Fruit fly (Drosophila melanogaster) whole organism, embryonic: ENCODE measurements around the gene CG10477.

Experiments
- Abd-B ChIP-seq: fragments of 200-800 bp; sonication (Bioruptor generic); optimal IDR thresholded peaks from 2 replicates; lab custom pipeline; 2018; ENCODE audit warnings: missing biosample characterization, mild to moderate bottlenecking, missing genetic modification characterization, moderate library complexity
- Ada2b ChIP-seq: fragments of 200-800 bp; sonication (Bioruptor generic); IDR thresholded peaks from 2 replicates; pipeline ENCODE4 v1.3.6; 2022; ENCODE audit warnings: missing biosample characterization, missing genetic modification characterization
- Antp ChIP-seq: fragments of 200-800 bp; sonication (Bioruptor generic); optimal IDR thresholded peaks from 3 replicates; lab custom pipeline; 2016; ENCODE audit warnings: missing biosample characterization, missing genetic modification characterization
- Bteb2 ChIP-seq: fragments of 200-800 bp; sonication (Bioruptor generic); optimal IDR thresholded peaks from 2 replicates; lab custom pipeline; 2016; ENCODE audit warnings: missing biosample characterization, missing genetic modification characterization
- CG10565 ChIP-seq: fragments of 200-800 bp; sonication (Bioruptor generic); optimal IDR thresholded peaks from 3 replicates; lab custom pipeline; 2016; ENCODE audit warnings: missing biosample characterization, mild to moderate bottlenecking, missing genetic modification characterization
- CG11085 ChIP-seq: fragments of 200-800 bp; sonication (Bioruptor generic); IDR thresholded peaks from 2 replicates; pipeline ENCODE4 v1.3.6; 2022; ENCODE audit warnings: missing biosample characterization, missing genetic modification characterization
- CG11093 ChIP-seq: fragments of 200-800 bp; sonication (Bioruptor generic); IDR thresholded peaks from 3 replicates; pipeline ENCODE4 v1.3.6; 2022; ENCODE audit warnings: missing biosample characterization, missing genetic modification characterization
- CG11723 ChIP-seq: fragments of 200-800 bp; sonication (Bioruptor generic); optimal IDR thresholded peaks from 2 replicates; lab custom pipeline; 2017; ENCODE audit warnings: missing biosample characterization, mild to moderate bottlenecking, missing genetic modification characterization
- CG12391 ChIP-seq: fragments of 200-800 bp; sonication (Bioruptor generic); optimal IDR thresholded peaks from 3 replicates; lab custom pipeline; 2018; ENCODE audit warnings: missing biosample characterization, mild to moderate bottlenecking, missing genetic modification characterization, moderate library complexity
- CG12659 ChIP-seq: fragments of 200-800 bp; sonication (Bioruptor generic); optimal IDR thresholded peaks from 3 replicates; lab custom pipeline; 2017; ENCODE audit warnings: mild to moderate bottlenecking, missing biosample characterization, missing genetic modification reagents, missing genetic modification characterization
- CG14965 ChIP-seq: fragments of 200-800 bp; sonication (Bioruptor generic); optimal IDR thresholded peaks from 2 replicates; lab custom pipeline; 2016; ENCODE audit warnings: missing biosample characterization, missing genetic modification characterization, borderline replicate concordance
- CG15479 ChIP-seq: fragments of 200-800 bp; sonication (Bioruptor generic); optimal IDR thresholded peaks from 3 replicates; lab custom pipeline; 2019; ENCODE audit warnings: missing biosample characterization, mild to moderate bottlenecking, missing genetic modification characterization, moderate library complexity
- CG16863 ChIP-seq: fragments of 200-800 bp; sonication (Bioruptor generic); optimal IDR thresholded peaks from 3 replicates; lab custom pipeline; 2016; ENCODE audit warnings: missing biosample characterization, missing genetic modification characterization
- CG17912 ChIP-seq: fragments of 200-800 bp; sonication (Bioruptor generic); optimal IDR thresholded peaks from 2 replicates; lab custom pipeline; 2018; ENCODE audit warnings: missing biosample characterization, mild to moderate bottlenecking, missing genetic modification characterization
- CG2199 ChIP-seq: fragments of 200-800 bp; sonication (Bioruptor generic); IDR thresholded peaks from 3 replicates; pipeline ENCODE4 v1.3.6; 2022; ENCODE audit warnings: missing biosample characterization, missing genetic modification characterization
- CG2202 ChIP-seq: fragments of 200-800 bp; sonication (Bioruptor generic); optimal IDR thresholded peaks from 2 replicates; lab custom pipeline; 2018; ENCODE audit warnings: missing biosample characterization, mild to moderate bottlenecking, missing genetic modification characterization
- CG30403 ChIP-seq: fragments of 200-800 bp; sonication (Bioruptor generic); optimal IDR thresholded peaks from 3 replicates; lab custom pipeline; 2016; ENCODE audit warnings: missing biosample characterization, missing genetic modification characterization
- CG31365 ChIP-seq: fragments of 200-800 bp; sonication (Bioruptor generic); optimal IDR thresholded peaks from 2 replicates; lab custom pipeline; 2018; ENCODE audit warnings: missing biosample characterization, mild to moderate bottlenecking, missing genetic modification characterization
- CG32772 ChIP-seq: fragments of 200-800 bp; sonication (Bioruptor generic); IDR thresholded peaks from 2 replicates; pipeline ENCODE4 v1.3.6; 2022; ENCODE audit warnings: missing biosample characterization, missing genetic modification characterization
- CG3995 ChIP-seq: fragments of 200-800 bp; sonication (Bioruptor generic); optimal IDR thresholded peaks from 3 replicates; lab custom pipeline; 2016; ENCODE audit warnings: missing biosample characterization, missing genetic modification characterization
- CG4328 ChIP-seq: fragments of 200-800 bp; sonication (Bioruptor generic); optimal IDR thresholded peaks from 3 replicates; lab custom pipeline; 2017; ENCODE audit warnings: missing biosample characterization, missing genetic modification reagents, missing genetic modification characterization
- CG6689 ChIP-seq: fragments of 200-800 bp; sonication (Bioruptor generic); IDR thresholded peaks from 2 replicates; pipeline ENCODE4 v1.3.6; 2022; ENCODE audit warnings: missing biosample characterization, missing genetic modification characterization
- CG7987 ChIP-seq: fragments of 200-800 bp; sonication (Bioruptor generic); optimal IDR thresholded peaks from 2 replicates; lab custom pipeline; 2018; ENCODE audit warnings: missing biosample characterization, mild to moderate bottlenecking, missing genetic modification characterization, moderate library complexity
- CG8924 ChIP-seq: fragments of 200-800 bp; optimal IDR thresholded peaks from 3 replicates; lab custom pipeline; 2019; ENCODE audit warnings: missing biosample characterization, mild to moderate bottlenecking, missing genetic modification characterization, moderate library complexity
- CG9817 ChIP-seq: fragments of 200-800 bp; sonication (Bioruptor generic); optimal IDR thresholded peaks from 2 replicates; lab custom pipeline; 2018; ENCODE audit warnings: missing biosample characterization, mild to moderate bottlenecking, missing genetic modification characterization, moderate library complexity
- Dbx ChIP-seq: fragments of 200-800 bp; sonication (Bioruptor generic); IDR thresholded peaks from 3 replicates; pipeline ENCODE4 v1.3.6; 2022; ENCODE audit warnings: missing biosample characterization, missing genetic modification characterization
- Elba2 ChIP-seq: fragments of 200-800 bp; sonication (Bioruptor generic); optimal IDR thresholded peaks from 3 replicates; lab custom pipeline; 2016; ENCODE audit warnings: missing biosample characterization, missing genetic modification characterization
- Ets65A ChIP-seq: fragments of 200-800 bp; sonication (Bioruptor generic); peaks from one replicate; lab custom pipeline; 2016; ENCODE audit warnings: missing biosample characterization, missing genetic modification characterization
- Gsc ChIP-seq: fragments of 200-800 bp; sonication (Bioruptor generic); IDR thresholded peaks from 2 replicates; pipeline ENCODE4 v1.3.6; 2022; ENCODE audit warnings: missing biosample characterization, missing genetic modification characterization
- HmgZ ChIP-seq: fragments of 200-800 bp; sonication (Bioruptor generic); optimal IDR thresholded peaks from 2 replicates; lab custom pipeline; 2018; ENCODE audit warnings: missing biosample characterization, mild to moderate bottlenecking, missing genetic modification characterization
- Hr3 ChIP-seq: fragments of 200-800 bp; sonication (Bioruptor generic); optimal IDR thresholded peaks from 3 replicates; lab custom pipeline; 2016; ENCODE audit warnings: missing biosample characterization, missing genetic modification characterization
- Jarid2 ChIP-seq: fragments of 200-800 bp; sonication (Bioruptor generic); optimal IDR thresholded peaks from 3 replicates; lab custom pipeline; 2017; ENCODE audit warnings: mild to moderate bottlenecking, missing biosample characterization, missing genetic modification reagents, missing genetic modification characterization
- MBD-R2 ChIP-seq: fragments of 200-800 bp; sonication (Bioruptor generic); IDR thresholded peaks from 2 replicates; pipeline ENCODE4 v1.3.6; 2022; ENCODE audit warnings: missing biosample characterization, missing genetic modification characterization
- MESR4 ChIP-seq: fragments of 200-800 bp; sonication (Bioruptor generic); optimal IDR thresholded peaks from 2 replicates; lab custom pipeline; 2018; ENCODE audit warnings: missing biosample characterization, mild to moderate bottlenecking, missing genetic modification characterization, moderate library complexity
- PHDP ChIP-seq: fragments of 200-800 bp; sonication (Bioruptor generic); optimal IDR thresholded peaks from 3 replicates; lab custom pipeline; 2018; ENCODE audit warnings: missing biosample characterization, mild to moderate bottlenecking, missing genetic modification characterization, moderate library complexity
- Scr ChIP-seq: fragments of 200-800 bp; sonication (Bioruptor generic); IDR thresholded peaks from 2 replicates; pipeline ENCODE4 v1.3.6; 2022; ENCODE audit warnings: missing biosample characterization, missing genetic modification characterization; ENCODE audit not compliant: partially characterized antibody
- chn ChIP-seq: fragments of 200-800 bp; sonication (Bioruptor generic); optimal IDR thresholded peaks from 2 replicates; lab custom pipeline; 2016; ENCODE audit warnings: missing biosample characterization, missing genetic modification characterization
- ewg ChIP-seq: fragments of 200-800 bp; sonication (Bioruptor generic); optimal IDR thresholded peaks from 3 replicates; lab custom pipeline; 2017; ENCODE audit warnings: mild to moderate bottlenecking, missing biosample characterization, missing genetic modification reagents, missing genetic modification characterization
- fd64A ChIP-seq: fragments of 200-800 bp; sonication (Bioruptor generic); optimal IDR thresholded peaks from 3 replicates; lab custom pipeline; 2018; ENCODE audit warnings: missing biosample characterization, mild to moderate bottlenecking, missing genetic modification characterization
- gsb ChIP-seq: fragments of 200-800 bp; sonication (Bioruptor generic); IDR thresholded peaks from 2 replicates; pipeline ENCODE4 v1.3.6; 2022; ENCODE audit warnings: missing biosample characterization, missing genetic modification characterization
- gsb-n ChIP-seq: fragments of 200-800 bp; sonication (Bioruptor generic); optimal IDR thresholded peaks from 3 replicates; lab custom pipeline; 2018; ENCODE audit warnings: missing biosample characterization, mild to moderate bottlenecking, missing genetic modification characterization
- kni ChIP-seq: fragments of 200-800 bp; sonication (Bioruptor generic); optimal IDR thresholded peaks from 3 replicates; lab custom pipeline; 2017; ENCODE audit warnings: mild to moderate bottlenecking, missing biosample characterization, missing genetic modification reagents, missing genetic modification characterization
- mam ChIP-seq: fragments of 200-800 bp; sonication (Bioruptor generic); optimal IDR thresholded peaks from 3 replicates; lab custom pipeline; 2016; ENCODE audit warnings: missing biosample characterization, missing genetic modification characterization
- mirr ChIP-seq: fragments of 200-800 bp; sonication (Bioruptor generic); optimal IDR thresholded peaks from 3 replicates; lab custom pipeline; 2018; ENCODE audit warnings: missing biosample characterization, mild to moderate bottlenecking, missing genetic modification characterization
- pnt ChIP-seq: fragments of 200-800 bp; sonication (Bioruptor generic); optimal IDR thresholded peaks from 3 replicates; lab custom pipeline; 2016; ENCODE audit warnings: missing biosample characterization, missing genetic modification characterization
- ranshi ChIP-seq: fragments of 200-800 bp; sonication (Bioruptor generic); IDR thresholded peaks from 2 replicates; pipeline ENCODE4 v1.3.6; 2022; ENCODE audit warnings: missing biosample characterization, missing genetic modification characterization
- sr ChIP-seq: fragments of 200-800 bp; sonication (Bioruptor generic); IDR thresholded peaks from 3 replicates; pipeline ENCODE4 v1.3.6; 2022; ENCODE audit warnings: missing biosample characterization, missing genetic modification characterization
- ssp ChIP-seq: fragments of 200-800 bp; sonication (Bioruptor generic); IDR thresholded peaks from 2 replicates; pipeline ENCODE4 v1.3.6; 2022; ENCODE audit warnings: missing biosample characterization, missing genetic modification characterization
- stwl ChIP-seq: fragments of 200-800 bp; sonication (Bioruptor generic); optimal IDR thresholded peaks from 3 replicates; lab custom pipeline; 2018; ENCODE audit warnings: missing biosample characterization, mild to moderate bottlenecking, missing genetic modification characterization, moderate library complexity
- ttk ChIP-seq: fragments of 200-800 bp; sonication (Bioruptor generic); IDR thresholded peaks from 2 replicates; pipeline ENCODE4 v2.1.2; 2022; ENCODE audit warnings: missing biosample characterization, missing genetic modification characterization

CG10477 gene

dm6 chr3L:6071454-6072189, 37.2 kb upstream of the CG10477 start, which contains the start of gene CG6602 (continued):
- TF ChIP-seq CG10565 (no peak), ttk (GFP tag; lab: Robert Waterston, UW) (peak; percentile 76), Abd-B (peak; percentile 18), ewg (GFP tag; lab: Kevin White, UChicago) (peak; percentile 55), CG32772 (peak; percentile 58), CG12659 (peak; percentile 56), fd64A (GFP tag; lab: Kevin White, UChicago) (no peak), MBD-R2 (GFP tag; lab: Robert Waterston, UW) (peak; percentile 43; the same call in 1 of the 2 replicates), CG4328 (GFP tag; lab: Kevin White, UChicago) (peak; percentile 77), CG2199 (GFP tag; lab: Robert Waterston, UW) (peak; percentile 57; the same call in 2 of the 3 replicates), CG11723 (GFP tag; lab: Kevin White, UChicago) (peak; percentile 42), Dbx (GFP tag; lab: Robert Waterston, UW) (peak; percentile 78), gsb (GFP tag; lab: Robert Waterston, UW) (no peak; the same call in 1 of the 2 replicates), PHDP (peak; percentile 60), CG9817 (tag; lab: Kevin White, UChicago) (peak; percentile 80), CG11093 (GFP tag; lab: Robert Waterston, UW) (no peak), Bteb2 (peak; percentile 5), sr (GFP tag; lab: Robert Waterston, UW) (peak; percentile 77), CG3995 (GFP tag; lab: Kevin White, UChicago) (peak; percentile 38), Ets65A (GFP tag; lab: Kevin White, UChicago) (peak; percentile 97), pnt (GFP tag; lab: Kevin White, UChicago) (no peak), ssp (peak; percentile 66), CG11085 (GFP tag; lab: Robert Waterston, UW) (peak; percentile 87), Jarid2 (GFP tag; lab: Kevin White, UChicago) (peak; percentile 32), CG15479 (GFP tag; lab: Kevin White, UChicago) (no peak), CG16863 (no peak), gsb-n (tag; lab: Kevin White, UChicago) (peak; percentile 38), CG31365 (peak; percentile 61), Hr3 (GFP tag; lab: Kevin White, UChicago) (peak; percentile 51), Elba2 (GFP tag; lab: Kevin White, UChicago) (no peak), CG6689 (GFP tag; lab: Robert Waterston, UW) (no peak), HmgZ (tag; lab: Kevin White, UChicago) (peak; percentile 37), CG17912 (GFP tag; lab: Kevin White, UChicago) (peak; percentile 59), Scr (no peak), ranshi (GFP tag; lab: Robert Waterston, UW) (peak; percentile 83), Gsc (GFP tag; lab: Robert Waterston, UW) (no peak), Ada2b (GFP tag; lab: Robert Waterston, UW) (peak; percentile 62; the same call in 1 of the 2 replicates), CG14965 (no peak), MESR4 (no peak), chn (peak; percentile 33), CG30403 (GFP tag; lab: Kevin White, UChicago) (peak; percentile 26), CG8924 (no peak), stwl (tag; lab: Kevin White, UChicago) (peak; percentile 73), Antp (GFP tag; lab: Kevin White, UChicago) (peak; percentile 10), kni (GFP tag; lab: Kevin White, UChicago) (peak; percentile 43), CG7987 (peak; percentile 91), mam (GFP tag; lab: Kevin White, UChicago) (peak; percentile 52), mirr (GFP tag; lab: Kevin White, UChicago) (peak; percentile 70), CG2202 (peak; percentile 23), CG12391 (tag; lab: Kevin White, UChicago) (peak; percentile 52)
